Fruit fly (Drosophila melanogaster) whole organism, prepupa: ENCODE measurements around the gene CG1146.
A peak's percentile ranks its signal among the peaks of the same experiment; 100 is the strongest.

ENCODE experiments used
- CG11294 ChIP-seq: fragments of 200-800 bp; sonication (Bioruptor generic); IDR thresholded peaks from 2 replicates; pipeline ENCODE4 v1.3.6; 2022; ENCODE audit warnings: missing biosample characterization, missing genetic modification characterization
- CG11902 ChIP-seq: fragments of 200-800 bp; sonication (Bioruptor generic); optimal IDR thresholded peaks from 3 replicates; lab custom pipeline; 2016; ENCODE audit warnings: missing biosample characterization, missing genetic modification characterization
- CG15336 ChIP-seq: fragments of 200-800 bp; sonication (Bioruptor generic); IDR thresholded peaks from 2 replicates; pipeline ENCODE4 v1.3.6; 2022; ENCODE audit warnings: missing biosample characterization, missing genetic modification characterization
- CG16779 ChIP-seq: fragments of 200-800 bp; sonication (Bioruptor generic); optimal IDR thresholded peaks from 3 replicates; lab custom pipeline; 2017; ENCODE audit warnings: missing biosample characterization, mild to moderate bottlenecking, missing genetic modification characterization
- CG3032 ChIP-seq: fragments of 200-800 bp; optimal IDR thresholded peaks from 2 replicates; lab custom pipeline; 2019; ENCODE audit warnings: missing biosample characterization, mild to moderate bottlenecking, missing genetic modification characterization, moderate library complexity
- CG31627 ChIP-seq: fragments of 200-800 bp; sonication (Bioruptor generic); optimal IDR thresholded peaks from 3 replicates; lab custom pipeline; 2016; ENCODE audit warnings: missing biosample characterization, missing genetic modification characterization
- CG32006 ChIP-seq: fragments of 200-800 bp; sonication (Bioruptor generic); optimal IDR thresholded peaks from 3 replicates; lab custom pipeline; 2017; ENCODE audit warnings: missing biosample characterization, mild to moderate bottlenecking, missing genetic modification characterization
- CG34406 ChIP-seq: fragments of 200-800 bp; sonication (Bioruptor generic); optimal IDR thresholded peaks from 3 replicates; lab custom pipeline; 2016; ENCODE audit warnings: missing biosample characterization, missing genetic modification characterization
- CG3919 ChIP-seq: fragments of 200-800 bp; sonication (Bioruptor generic); optimal IDR thresholded peaks from 3 replicates; lab custom pipeline; 2016; ENCODE audit warnings: missing biosample characterization, missing genetic modification characterization
- CG4318 ChIP-seq: fragments of 200-800 bp; sonication (Bioruptor generic); optimal IDR thresholded peaks from 3 replicates; lab custom pipeline; 2017; ENCODE audit warnings: missing biosample characterization, mild to moderate bottlenecking, missing genetic modification characterization
- CG6163 ChIP-seq: fragments of 200-800 bp; sonication (Bioruptor generic); IDR thresholded peaks from 3 replicates; pipeline ENCODE4 v1.3.6; 2022; ENCODE audit warnings: missing biosample characterization, missing genetic modification characterization
- CG6276 ChIP-seq: fragments of 200-800 bp; sonication (Bioruptor generic); optimal IDR thresholded peaks from 2 replicates; lab custom pipeline; 2017; ENCODE audit warnings: missing biosample characterization, mild to moderate bottlenecking, missing genetic modification characterization
- CG6792 ChIP-seq: fragments of 200-800 bp; sonication (Bioruptor generic); optimal IDR thresholded peaks from 3 replicates; lab custom pipeline; 2016; ENCODE audit warnings: missing biosample characterization, missing genetic modification characterization
- CG6808 ChIP-seq: fragments of 200-800 bp; sonication (Bioruptor generic); optimal IDR thresholded peaks from 3 replicates; lab custom pipeline; 2017; ENCODE audit warnings: missing biosample characterization, missing genetic modification characterization, mild to moderate bottlenecking, moderate library complexity, missing genetic modification reagents
- CG6854 ChIP-seq: fragments of 200-800 bp; sonication (Bioruptor generic); optimal IDR thresholded peaks from 2 replicates; lab custom pipeline; 2017; ENCODE audit warnings: missing biosample characterization, mild to moderate bottlenecking, missing genetic modification characterization
- CG7368 ChIP-seq: fragments of 200-800 bp; sonication (Bioruptor generic); optimal IDR thresholded peaks from 3 replicates; lab custom pipeline; 2016; ENCODE audit warnings: missing biosample characterization, missing genetic modification characterization
- CG8119 ChIP-seq: fragments of 200-800 bp; sonication (Bioruptor generic); IDR thresholded peaks from 3 replicates; pipeline ENCODE4 v1.3.6; 2022; ENCODE audit warnings: missing biosample characterization, missing genetic modification characterization
- CG9139 ChIP-seq: fragments of 200-800 bp; sonication (Bioruptor generic); optimal IDR thresholded peaks from 3 replicates; lab custom pipeline; 2017; ENCODE audit warnings: missing biosample characterization, mild to moderate bottlenecking, missing genetic modification characterization
- Eip78C ChIP-seq: fragments of 200-800 bp; sonication (Bioruptor generic); peaks from one replicate; lab custom pipeline; 2016; ENCODE audit warnings: missing biosample characterization, missing genetic modification characterization
- Eip93F ChIP-seq: fragments of 200-800 bp; sonication (Bioruptor generic); optimal IDR thresholded peaks from 2 replicates; lab custom pipeline; 2016; ENCODE audit warnings: missing biosample characterization, mild to moderate bottlenecking, missing genetic modification characterization
- Ets21C ChIP-seq: fragments of 200-800 bp; sonication (Bioruptor generic); optimal IDR thresholded peaks from 3 replicates; lab custom pipeline; 2016; ENCODE audit warnings: missing biosample characterization, missing genetic modification characterization
- Gug ChIP-seq: fragments of 200-800 bp; sonication (Bioruptor generic); IDR thresholded peaks from 2 replicates; pipeline ENCODE4 v1.3.6; 2022; ENCODE audit warnings: missing biosample characterization, missing genetic modification characterization
- Hr38 ChIP-seq: sonication (Bioruptor generic); optimal IDR thresholded peaks from 2 replicates; lab custom pipeline; 2016; ENCODE audit warnings: missing biosample characterization, missing genetic modification characterization
- Hr39 ChIP-seq: fragments of 200-800 bp; sonication (Bioruptor generic); optimal IDR thresholded peaks from 2 replicates; lab custom pipeline; 2016; ENCODE audit warnings: missing biosample characterization, missing genetic modification characterization
- Hr4 ChIP-seq: fragments of 200-800 bp; sonication (Bioruptor generic); optimal IDR thresholded peaks from 3 replicates; lab custom pipeline; 2016; ENCODE audit warnings: missing biosample characterization, missing genetic modification characterization
- Met ChIP-seq: fragments of 200-800 bp; sonication (Bioruptor generic); optimal IDR thresholded peaks from 3 replicates; lab custom pipeline; 2016; ENCODE audit warnings: missing biosample characterization, missing genetic modification characterization
- OdsH ChIP-seq: fragments of 200-800 bp; sonication (Bioruptor generic); optimal IDR thresholded peaks from 3 replicates; lab custom pipeline; 2016; ENCODE audit warnings: missing biosample characterization, missing genetic modification characterization
- Smox ChIP-seq: fragments of 200-800 bp; sonication (Bioruptor generic); optimal IDR thresholded peaks from 3 replicates; lab custom pipeline; 2016; ENCODE audit warnings: missing biosample characterization, missing genetic modification characterization
- Sox14 ChIP-seq: fragments of 200-800 bp; sonication (Bioruptor generic); optimal IDR thresholded peaks from 3 replicates; lab custom pipeline; 2016; ENCODE audit warnings: missing biosample characterization, missing genetic modification characterization
- Sox15 ChIP-seq: fragments of 200-800 bp; sonication (Bioruptor generic); optimal IDR thresholded peaks from 3 replicates; lab custom pipeline; 2016; ENCODE audit warnings: missing biosample characterization, missing genetic modification characterization
- cyc ChIP-seq: fragments of 200-800 bp; sonication (Bioruptor generic); optimal IDR thresholded peaks from 3 replicates; lab custom pipeline; 2016; ENCODE audit warnings: missing biosample characterization, missing genetic modification characterization
- dac ChIP-seq: fragments of 200-800 bp; sonication (Bioruptor generic); optimal IDR thresholded peaks from 2 replicates; lab custom pipeline; 2017; ENCODE audit warnings: missing biosample characterization, mild to moderate bottlenecking, missing genetic modification characterization
- dsx ChIP-seq: fragments of 200-800 bp; optimal IDR thresholded peaks from 3 replicates; lab custom pipeline; 2019; ENCODE audit warnings: missing biosample characterization, mild to moderate bottlenecking, missing genetic modification characterization, moderate library complexity; ENCODE audit not compliant: poor library complexity, severe bottlenecking
- eg ChIP-seq: fragments of 200-800 bp; sonication (Bioruptor generic); IDR thresholded peaks from 3 replicates; pipeline ENCODE4 v1.3.6; 2022; ENCODE audit warnings: missing biosample characterization, missing genetic modification characterization
- esn ChIP-seq: fragments of 200-800 bp; sonication (Bioruptor generic); optimal IDR thresholded peaks from 2 replicates; lab custom pipeline; 2016; ENCODE audit warnings: missing biosample characterization, mild to moderate bottlenecking, missing genetic modification characterization, moderate library complexity
- fd59A ChIP-seq: fragments of 200-800 bp; sonication (Bioruptor generic); optimal IDR thresholded peaks from 2 replicates; lab custom pipeline; 2017; ENCODE audit warnings: missing biosample characterization, mild to moderate bottlenecking, missing genetic modification characterization, missing genetic modification reagents
- fd85E ChIP-seq: fragments of 200-800 bp; sonication (Bioruptor generic); optimal IDR thresholded peaks from 3 replicates; lab custom pipeline; 2016; ENCODE audit warnings: missing biosample characterization, missing genetic modification characterization
- net ChIP-seq: fragments of 200-800 bp; sonication (Bioruptor generic); optimal IDR thresholded peaks from 3 replicates; lab custom pipeline; 2016; ENCODE audit warnings: missing biosample characterization, missing genetic modification characterization
- pdm3 ChIP-seq: fragments of 200-800 bp; sonication (Bioruptor generic); optimal IDR thresholded peaks from 3 replicates; lab custom pipeline; 2016; ENCODE audit warnings: missing biosample characterization, missing genetic modification characterization
- salr ChIP-seq, 2 experiments: fragments of 200-800 bp; sonication (Bioruptor generic); optimal IDR thresholded peaks; 3 replicates each; lab custom pipeline; 2016 to 2018; ENCODE audit warnings: missing biosample characterization in 2 of 2, missing genetic modification characterization in 2 of 2, mild to moderate bottlenecking in 1 of 2
- spab ChIP-seq: fragments of 200-800 bp; sonication (Bioruptor generic); optimal IDR thresholded peaks from 2 replicates; lab custom pipeline; 2017; ENCODE audit warnings: missing biosample characterization, mild to moderate bottlenecking, missing genetic modification characterization, missing genetic modification reagents
- ss ChIP-seq, 2 experiments: fragments of 200-800 bp; sonication (Bioruptor generic); optimal IDR thresholded peaks; 2 replicates in 1 of 2; 3 replicates in 1 of 2; lab custom pipeline; 2017 to 2018; ENCODE audit warnings: mild to moderate bottlenecking in 2 of 2, missing biosample characterization in 2 of 2, missing genetic modification characterization in 2 of 2, moderate library complexity in 1 of 2
- svp ChIP-seq: fragments of 200-800 bp; sonication (Bioruptor generic); peaks from one replicate; lab custom pipeline; 2016; ENCODE audit warnings: missing biosample characterization, missing genetic modification characterization
- topi ChIP-seq: fragments of 200-800 bp; sonication (Bioruptor generic); optimal IDR thresholded peaks from 3 replicates; lab custom pipeline; 2016; ENCODE audit warnings: missing biosample characterization, missing genetic modification characterization

CG1146 gene

dm6 chr3L:2470735-2471395, 17.7 kb upstream of the CG1146 start (continued):
- TF ChIP-seq Hr39 (GFP tag; lab: Kevin White, UChicago) (peak; percentile 32), CG32006 (GFP tag; lab: Kevin White, UChicago) (peak; percentile 57), CG3919 (GFP tag; lab: Kevin White, UChicago) (peak; percentile 75), ss (GFP tag; optimal IDR thresholded peaks at IDR 0.05; lab: Kevin White, UChicago) (peak; percentile 61 to 76), Hr4 (peak; percentile 49), Hr38 (GFP tag; lab: Kevin White, UChicago) (no peak), cyc (GFP tag; lab: Kevin White, UChicago) (peak; percentile 39), CG15336 (GFP tag; lab: Robert Waterston, UW) (peak; percentile 55; the same call in 1 of the 2 replicates), fd59A (GFP tag; lab: Kevin White, UChicago) (peak; percentile 56), topi (GFP tag; lab: Kevin White, UChicago) (peak; percentile 50), svp (GFP tag; lab: Kevin White, UChicago) (peak; percentile 72), CG16779 (tag; lab: Kevin White, UChicago) (peak; percentile 51), Eip78C (peak; percentile 92), Met (GFP tag; lab: Kevin White, UChicago) (peak; percentile 67), esn (GFP tag; lab: Kevin White, UChicago) (peak; percentile 66), Sox15 (GFP tag; lab: Kevin White, UChicago) (peak; percentile 10), CG11294 (GFP tag; lab: Robert Waterston, UW) (no peak), CG34406 (peak; percentile 26), Ets21C (GFP tag; lab: Kevin White, UChicago) (peak; percentile 15), CG11902 (GFP tag; lab: Kevin White, UChicago) (no peak), CG4318 (no peak), CG6792 (GFP tag; lab: Kevin White, UChicago) (peak; percentile 64), CG8119 (peak; percentile 69), pdm3 (GFP tag; lab: Kevin White, UChicago) (peak; percentile 64), CG6276 (GFP tag; lab: Kevin White, UChicago) (peak; percentile 62), CG6163 (GFP tag; lab: Robert Waterston, UW) (peak; percentile 76; the same call in 2 of the 3 replicates), Sox14 (GFP tag; lab: Kevin White, UChicago) (peak; percentile 78), CG9139 (GFP tag; lab: Kevin White, UChicago) (peak; percentile 43)
- TF ChIP-seq, all 60 proteins: peak for 51

dm6 chr3L:2472302-2473016, 16.1 kb upstream of the CG1146 start:
- peak; percentile 92 for TF ChIP-seq OdsH (GFP tag; lab: Kevin White, UChicago)
- peak; percentile 95 for TF ChIP-seq CG6276 (GFP tag; lab: Kevin White, UChicago)
- peak; percentile 22 for TF ChIP-seq Eip93F (GFP tag; lab: Kevin White, UChicago)
- peak; percentile 95 for TF ChIP-seq CG32006 (GFP tag; lab: Kevin White, UChicago)
- peak; percentile 97 for TF ChIP-seq eg (GFP tag; lab: Robert Waterston, UW)
- TF ChIP-seq Eip78C: peak; percentile 99
- peak; percentile 53 for TF ChIP-seq Ets21C (GFP tag; lab: Kevin White, UChicago)
- TF ChIP-seq fd85E (GFP tag; lab: Kevin White, UChicago): peak; percentile 52
- peak; percentile 96 for TF ChIP-seq CG8119
- TF ChIP-seq Smox (GFP tag; lab: Kevin White, UChicago): peak; percentile 78
- TF ChIP-seq Hr39 (GFP tag; lab: Kevin White, UChicago): peak; percentile 59
- peak; percentile 75 for TF ChIP-seq CG6808 (GFP tag; lab: Kevin White, UChicago)
- TF ChIP-seq Hr4: peak; percentile 96
- peak; percentile 95 for TF ChIP-seq CG3919 (GFP tag; lab: Kevin White, UChicago)
- peak; percentile 81 for TF ChIP-seq dac (GFP tag; lab: Kevin White, UChicago)
- TF ChIP-seq CG31627 (GFP tag; lab: Kevin White, UChicago): peak; percentile 71
- peak; percentile 95 for TF ChIP-seq CG6163 (GFP tag; lab: Robert Waterston, UW)
- TF ChIP-seq CG11902 (GFP tag; lab: Kevin White, UChicago): peak; percentile 87
- peak; percentile 85 for TF ChIP-seq Sox14 (GFP tag; lab: Kevin White, UChicago)
- peak; percentile 79 for TF ChIP-seq Met (GFP tag; lab: Kevin White, UChicago)
- TF ChIP-seq CG4318: peak; percentile 89
- peak; percentile 74 for TF ChIP-seq Sox15 (GFP tag; lab: Kevin White, UChicago)
- TF ChIP-seq CG7368 (GFP tag; lab: Kevin White, UChicago): peak; percentile 90
- peak; percentile 56 for TF ChIP-seq CG9139 (GFP tag; lab: Kevin White, UChicago)
- peak; percentile 81 for TF ChIP-seq cyc (GFP tag; lab: Kevin White, UChicago)
- peak; percentile 76 for TF ChIP-seq spab (GFP tag; lab: Kevin White, UChicago)
- peak; percentile 88 for TF ChIP-seq net (GFP tag; lab: Kevin White, UChicago)
- peak; percentile 72 for TF ChIP-seq dsx (GFP tag; lab: Kevin White, UChicago)
- peak; percentile 78 for TF ChIP-seq CG3032 (tag; lab: Kevin White, UChicago)
- peak; percentile 47 to 75 for TF ChIP-seq salr (GFP tag; optimal IDR thresholded peaks at IDR 0.05; lab: Kevin White, UChicago)
- TF ChIP-seq Gug (GFP tag; lab: Robert Waterston, UW): peak; percentile 75
- TF ChIP-seq CG6854 (GFP tag; lab: Kevin White, UChicago): peak; percentile 35
- TF ChIP-seq CG34406: peak; percentile 85
